Worm (Caenorhabditis elegans) whole organism, late embryonic: Measurements from ENCODE around the gene Y70G10A.3.
A peak's percentile ranks its signal among the peaks of the same experiment; 100 is the strongest.

Source experiments
- C08G9.2 ChIP-seq: sonication (generic microtip); optimal IDR thresholded peaks from 2 replicates; lab custom pipeline; 2016; ENCODE audit warnings: mild to moderate bottlenecking, missing genetic modification characterization, moderate library complexity, missing compliant biosample characterization
- C38D4.7 ChIP-seq: fragments of 200-800 bp; sonication (Bioruptor generic); optimal IDR thresholded peaks from 2 replicates; lab custom pipeline; 2018; ENCODE audit warnings: mild to moderate bottlenecking, missing genetic modification characterization, moderate library complexity, missing compliant biosample characterization
- F13H6.1 ChIP-seq: sonication (generic microtip); optimal IDR thresholded peaks from 2 replicates; lab custom pipeline; 2016; ENCODE audit warnings: missing genetic modification characterization, missing compliant biosample characterization
- K09A11.1 ChIP-seq: sonication (generic microtip); optimal IDR thresholded peaks from 2 replicates; lab custom pipeline; 2017; ENCODE audit warnings: antibody characterized with exemption, mild to moderate bottlenecking, missing genetic modification characterization, missing compliant biosample characterization; ENCODE audit not compliant: insufficient read depth
- T23F11.4 ChIP-seq: fragments of 200-800 bp; sonication (Bioruptor generic); optimal IDR thresholded peaks from 2 replicates; lab custom pipeline; 2018; ENCODE audit warnings: mild to moderate bottlenecking, missing genetic modification characterization, missing compliant biosample characterization
- ama-1 ChIP-seq: fragments of 150-350 bp; optimal IDR thresholded peaks from 2 replicates; lab custom pipeline; 2014
- ceh-18 ChIP-seq: sonication (generic microtip); optimal IDR thresholded peaks from 2 replicates; lab custom pipeline; 2016; ENCODE audit warnings: missing genetic modification characterization, missing compliant biosample characterization
- ceh-2 ChIP-seq: sonication (generic microtip); optimal IDR thresholded peaks from 2 replicates; lab custom pipeline; 2016; ENCODE audit warnings: missing genotype, missing genetic modification characterization, missing compliant biosample characterization
- ceh-22 ChIP-seq: sonication (generic microtip); optimal IDR thresholded peaks from 2 replicates; lab custom pipeline; 2017; ENCODE audit warnings: missing biosample characterization, missing genetic modification characterization
- ceh-24 ChIP-seq: sonication (generic microtip); optimal IDR thresholded peaks from 2 replicates; lab custom pipeline; 2016; ENCODE audit warnings: mild to moderate bottlenecking, missing genetic modification characterization, missing compliant biosample characterization
- ceh-45 ChIP-seq: fragments of 200-800 bp; sonication (Bioruptor generic); IDR thresholded peaks from 2 replicates; pipeline ENCODE4 v1.3.6; 2022; ENCODE audit warnings: missing genetic modification reagents, missing genetic modification characterization, missing compliant biosample characterization
- ceh-6 ChIP-seq: fragments of 200-800 bp; sonication (Bioruptor generic); optimal IDR thresholded peaks from 2 replicates; lab custom pipeline; 2018; ENCODE audit warnings: mild to moderate bottlenecking, missing genetic modification characterization, missing compliant biosample characterization
- ceh-9 ChIP-seq: sonication (generic microtip); optimal IDR thresholded peaks from 2 replicates; lab custom pipeline; 2016; ENCODE audit warnings: mild to moderate bottlenecking, missing genetic modification characterization, inconsistent platforms, missing compliant biosample characterization
- dmd-4 ChIP-seq: sonication (generic microtip); optimal IDR thresholded peaks from 2 replicates; lab custom pipeline; 2016; ENCODE audit warnings: borderline replicate concordance, missing genetic modification characterization, missing compliant biosample characterization
- elt-2 ChIP-seq: sonication (generic microtip); optimal IDR thresholded peaks from 2 replicates; lab custom pipeline; 2016; ENCODE audit warnings: missing genetic modification reagents, missing genetic modification characterization, missing compliant biosample characterization
- elt-4 ChIP-seq: sonication (generic microtip); optimal IDR thresholded peaks from 2 replicates; lab custom pipeline; 2016; ENCODE audit warnings: missing genetic modification characterization, missing compliant biosample characterization
- ets-4 ChIP-seq: sonication (generic microtip); optimal IDR thresholded peaks from 2 replicates; lab custom pipeline; 2016; ENCODE audit warnings: missing genetic modification characterization, missing compliant biosample characterization
- eyg-1 ChIP-seq: sonication (generic microtip); optimal IDR thresholded peaks from 2 replicates; lab custom pipeline; 2016; ENCODE audit warnings: missing genotype, missing genetic modification characterization, missing compliant biosample characterization
- fax-1 ChIP-seq: sonication (generic microtip); optimal IDR thresholded peaks from 2 replicates; lab custom pipeline; 2016; ENCODE audit warnings: missing genotype, missing genetic modification characterization, missing compliant biosample characterization
- fkh-10 ChIP-seq: fragments of 150-350 bp; optimal IDR thresholded peaks from 2 replicates; lab custom pipeline; 2014; ENCODE audit warnings: missing biosample characterization, missing genetic modification reagents, missing genetic modification characterization
- gmeb-2 ChIP-seq: sonication (generic microtip); optimal IDR thresholded peaks from 2 replicates; lab custom pipeline; 2016; ENCODE audit warnings: missing genetic modification characterization, inconsistent platforms, missing compliant biosample characterization
- hlh-13 ChIP-seq: fragments of 200-800 bp; sonication (Bioruptor generic); optimal IDR thresholded peaks from 2 replicates; lab custom pipeline; 2018; ENCODE audit warnings: mild to moderate bottlenecking, missing genetic modification characterization, missing compliant biosample characterization
- hlh-15 ChIP-seq: sonication (generic microtip); optimal IDR thresholded peaks from 2 replicates; lab custom pipeline; 2016; ENCODE audit warnings: missing genetic modification characterization, missing compliant biosample characterization
- hlh-6 ChIP-seq: sonication (generic microtip); optimal IDR thresholded peaks from 2 replicates; lab custom pipeline; 2016; ENCODE audit warnings: missing genotype, missing genetic modification characterization, missing compliant biosample characterization
- hlh-8 ChIP-seq: sonication (generic microtip); optimal IDR thresholded peaks from 2 replicates; lab custom pipeline; 2016; ENCODE audit warnings: missing genotype, missing genetic modification characterization, missing compliant biosample characterization
- lin-11 ChIP-seq: fragments of 200-800 bp; sonication (Bioruptor generic); optimal IDR thresholded peaks from 2 replicates; lab custom pipeline; 2018; ENCODE audit warnings: mild to moderate bottlenecking, missing genetic modification characterization, missing compliant biosample characterization
- madf-2 ChIP-seq: sonication (generic microtip); optimal IDR thresholded peaks from 2 replicates; lab custom pipeline; 2017; ENCODE audit warnings: missing genetic modification characterization, missing compliant biosample characterization
- mec-3 ChIP-seq: sonication (generic microtip); optimal IDR thresholded peaks from 2 replicates; lab custom pipeline; 2016; ENCODE audit warnings: borderline replicate concordance, missing genetic modification characterization, missing compliant biosample characterization
- nhr-11 ChIP-seq: fragments of 150-350 bp; optimal IDR thresholded peaks from 2 replicates; lab custom pipeline; 2014; ENCODE audit warnings: missing biosample characterization, missing genetic modification characterization
- nhr-232 ChIP-seq: sonication (generic microtip); optimal IDR thresholded peaks from 2 replicates; lab custom pipeline; 2016; ENCODE audit warnings: missing genetic modification characterization, missing compliant biosample characterization
- odd-2 ChIP-seq: sonication (generic microtip); optimal IDR thresholded peaks from 2 replicates; lab custom pipeline; 2017; ENCODE audit warnings: antibody characterized with exemption, mild to moderate bottlenecking, missing genetic modification characterization, missing compliant biosample characterization
- pat-9 ChIP-seq: fragments of 200-800 bp; sonication (Bioruptor generic); optimal IDR thresholded peaks from 2 replicates; lab custom pipeline; 2018; ENCODE audit warnings: mild to moderate bottlenecking, missing genetic modification characterization, moderate library complexity, missing compliant biosample characterization
- pax-1 ChIP-seq: fragments of 150-350 bp; optimal IDR thresholded peaks from 2 replicates; lab custom pipeline; 2014; ENCODE audit warnings: missing biosample characterization, missing genetic modification characterization
- pha-2 ChIP-seq: sonication (generic microtip); optimal IDR thresholded peaks from 2 replicates; lab custom pipeline; 2017; ENCODE audit warnings: mild to moderate bottlenecking, missing genetic modification characterization, missing compliant biosample characterization
- pqm-1 ChIP-seq: sonication (generic microtip); optimal IDR thresholded peaks from 2 replicates; lab custom pipeline; 2016; ENCODE audit warnings: missing genetic modification characterization, missing compliant biosample characterization
- pros-1 ChIP-seq: fragments of 150-350 bp; optimal IDR thresholded peaks from 2 replicates; lab custom pipeline; 2014; ENCODE audit warnings: missing biosample characterization, missing genetic modification reagents, missing genetic modification characterization
- ref-2 ChIP-seq: sonication (generic microtip); optimal IDR thresholded peaks from 2 replicates; lab custom pipeline; 2016; ENCODE audit warnings: missing genetic modification characterization, missing compliant biosample characterization
- sdc-2 ChIP-seq: sonication (generic microtip); optimal IDR thresholded peaks from 2 replicates; lab custom pipeline; 2016; ENCODE audit warnings: missing genotype, missing genetic modification characterization, missing compliant biosample characterization
- syd-9 ChIP-seq: sonication (generic microtip); optimal IDR thresholded peaks from 2 replicates; lab custom pipeline; 2016; ENCODE audit warnings: mild to moderate bottlenecking, missing genetic modification characterization, moderate library complexity, missing compliant biosample characterization
- tbx-2 ChIP-seq: sonication (generic microtip); optimal IDR thresholded peaks from 2 replicates; lab custom pipeline; 2016; ENCODE audit warnings: missing genetic modification characterization, missing compliant biosample characterization
- tbx-7 ChIP-seq: sonication (generic microtip); optimal IDR thresholded peaks from 2 replicates; lab custom pipeline; 2016; ENCODE audit warnings: missing genotype, missing genetic modification characterization, missing compliant biosample characterization
- ttx-3 ChIP-seq: sonication (generic microtip); optimal IDR thresholded peaks from 2 replicates; lab custom pipeline; 2016; ENCODE audit warnings: missing genetic modification reagents, missing genetic modification characterization, missing compliant biosample characterization
- unc-3 ChIP-seq, 2 experiments: fragments of 200-800 bp in 1 of 2; sonication (Bioruptor generic) in 1 of 2; sonication (generic microtip) in 1 of 2; conservative IDR thresholded peaks in 1 of 2; optimal IDR thresholded peaks in 1 of 2; 2 replicates each; pipeline versions ENCODE4 v1.3.6 to Lab custom; 2016 to 2022; ENCODE audit warnings: missing compliant biosample characterization in 2 of 2, missing genetic modification characterization in 2 of 2, missing genetic modification reagents in 1 of 2
- unc-42 ChIP-seq: sonication (generic microtip); optimal IDR thresholded peaks from 2 replicates; lab custom pipeline; 2016; ENCODE audit warnings: missing genotype, missing genetic modification characterization, missing compliant biosample characterization
- zip-5 ChIP-seq: sonication (generic microtip); optimal IDR thresholded peaks from 2 replicates; lab custom pipeline; 2016; ENCODE audit warnings: missing genetic modification characterization, missing compliant biosample characterization
- ztf-16 ChIP-seq: sonication (generic microtip); optimal IDR thresholded peaks from 2 replicates; lab custom pipeline; 2017; ENCODE audit warnings: missing genetic modification characterization, missing compliant biosample characterization

Gene Y70G10A.3

ce11 chrIII:10270778-10271307, 31.9 kb downstream of the Y70G10A.3 start, which contains the start of gene cnk-1 (continued):
- TF ChIP-seq ceh-6 (GFP tag; lab: Kevin White, UChicago) (no peak), fkh-10 (no peak), dmd-4 (tag; lab: Kevin White, UChicago) (no peak), ttx-3 (tag; lab: Kevin White, UChicago) (no peak), C08G9.2 (peak; percentile 90), ref-2 (tag; lab: Kevin White, UChicago) (peak; percentile 42), hlh-13 (no peak), ets-4 (tag; lab: Kevin White, UChicago) (peak; percentile 84), unc-3 (GFP tag; conservative IDR thresholded peaks at IDR 0.05; lab: Robert Waterston, UW) (peak; percentile 71), unc-3 (tag; optimal IDR thresholded peaks at IDR 0.05; lab: Kevin White, UChicago) (no peak), ceh-2 (tag; lab: Kevin White, UChicago) (peak; percentile 84), pat-9 (tag; lab: Kevin White, UChicago) (no peak), C38D4.7 (GFP tag; lab: Kevin White, UChicago) (no peak), pax-1 (tag; lab: Kevin White, UChicago) (no peak), ceh-22 (tag; lab: Kevin White, UChicago) (no peak), nhr-11 (tag; lab: Kevin White, UChicago) (no peak), pha-2 (no peak), ceh-24 (tag; lab: Kevin White, UChicago) (no peak), lin-11 (no peak), hlh-15 (no peak), hlh-6 (tag; lab: Kevin White, UChicago) (peak; percentile 44), ztf-16 (tag; lab: Kevin White, UChicago) (no peak), tbx-2 (peak; percentile 84), K09A11.1 (tag; lab: Kevin White, UChicago) (no peak), sdc-2 (tag; lab: Kevin White, UChicago) (no peak), ama-1 (no peak), elt-4 (tag; lab: Kevin White, UChicago) (no peak), pqm-1 (tag; lab: Kevin White, UChicago) (no peak), ceh-9 (tag; lab: Kevin White, UChicago) (no peak), pros-1 (tag; lab: Kevin White, UChicago) (no peak), ceh-18 (tag; lab: Kevin White, UChicago) (peak; percentile 55), mec-3 (tag; lab: Kevin White, UChicago) (peak; percentile 75), tbx-7 (tag; lab: Kevin White, UChicago) (peak; percentile 72), madf-2 (tag; lab: Kevin White, UChicago) (no peak), nhr-232 (tag; lab: Kevin White, UChicago) (no peak)

- TF ChIP-seq syd-9 (no peak), ceh-6 (GFP tag; lab: Kevin White, UChicago) (no peak), madf-2 (tag; lab: Kevin White, UChicago) (no peak), T23F11.4 (no peak), unc-42 (tag; lab: Kevin White, UChicago) (no peak), ceh-45 (no peak), hlh-8 (tag; lab: Kevin White, UChicago) (no peak), tbx-7 (tag; lab: Kevin White, UChicago) (no peak)
These were observed 32.9 kb downstream of the Y70G10A.3 start for ce11 chrIII:10271807-10272206.

DNA sequence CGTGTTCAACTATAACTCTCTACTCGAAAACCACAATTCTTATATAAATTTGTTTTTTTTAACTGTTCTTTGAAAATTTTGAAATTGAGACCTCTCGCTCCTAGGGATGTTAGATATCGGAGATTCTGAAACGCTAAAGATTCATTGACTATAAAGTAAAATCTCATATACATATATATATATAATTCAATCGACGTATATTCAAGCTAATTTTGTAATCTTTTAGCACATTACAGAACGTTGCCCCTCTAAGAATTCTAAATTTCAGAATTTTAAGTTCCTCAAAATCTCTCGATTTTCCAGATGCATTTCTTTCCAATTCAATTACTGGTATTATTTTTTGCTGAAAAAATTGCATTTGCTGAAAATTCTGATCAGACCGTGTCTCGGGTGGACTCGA, 39.9 kb downstream of the Y70G10A.3 start, which contains the start of gene pad-2:
Gene pad-2, plus strand, starts transcription at position 301 of the 400 bp plus-strand sequence.
- TF ChIP-seq odd-2 (tag; lab: Kevin White, UChicago), result no peak
- no peak for TF ChIP-seq K09A11.1 (tag; lab: Kevin White, UChicago)
- TF ChIP-seq pat-9 (tag; lab: Kevin White, UChicago), result no peak
- no peak for TF ChIP-seq F13H6.1
- no peak for TF ChIP-seq hlh-15
- TF ChIP-seq T23F11.4, result no peak
- TF ChIP-seq zip-5 (tag; lab: Kevin White, UChicago), result no peak
- TF ChIP-seq ceh-6 (GFP tag; lab: Kevin White, UChicago), result no peak
- no peak for TF ChIP-seq ama-1
- no peak for TF ChIP-seq gmeb-2 (tag; lab: Kevin White, UChicago)
- no peak for TF ChIP-seq sdc-2 (tag; lab: Kevin White, UChicago)
- no peak for TF ChIP-seq elt-2 (tag; lab: Kevin White, UChicago)
- no peak for TF ChIP-seq eyg-1 (tag; lab: Kevin White, UChicago)
- no peak for TF ChIP-seq fax-1
- no peak for TF ChIP-seq pqm-1 (tag; lab: Kevin White, UChicago)
